Comparison of ENCODE assay signal across 1 fruit fly cellular context in the genomic region with DNA sequence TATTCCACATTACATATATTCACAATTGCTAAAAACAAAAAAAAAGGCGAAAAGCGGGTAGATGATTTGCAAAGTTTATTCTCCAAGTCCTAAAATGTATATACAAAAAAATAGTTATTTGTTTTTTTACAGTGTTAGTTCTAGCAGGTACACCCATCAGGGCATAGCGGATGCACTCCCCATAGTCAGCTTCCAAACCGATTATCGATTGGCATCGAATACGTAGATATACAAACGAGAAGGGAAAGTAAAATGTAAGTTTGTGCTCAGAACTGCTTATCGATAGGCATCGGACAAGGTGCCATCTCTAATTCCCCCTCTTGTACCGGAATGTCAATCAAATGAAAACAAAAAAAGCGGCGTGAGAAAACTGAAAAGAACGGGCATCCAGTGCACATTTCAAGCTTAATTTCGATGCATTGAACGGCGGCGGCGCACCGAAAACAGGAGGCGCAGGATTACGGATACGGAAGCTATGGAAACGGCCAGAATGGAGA.
TF ChIP-seq lines count a peak whose summit lies in the region.

TSS of gene CG5674 (plus strand) at position 309 of the 497 bp plus-strand sequence.

TF ChIP-seq in whole organism, embryonic, 481 proteins besides CTCF, POLR2A, EP300 and RAD21 (continued from another document):
- no peak for TF ChIP-seq CG1603 (tag; optimal IDR thresholded peaks at IDR 0.05; lab: Kevin White, UChicago)
- TF ChIP-seq otp (GFP tag; IDR thresholded peaks at IDR 0.05; lab: Robert Waterston, UW): no peak; the same call in 2 of the 3 replicates
- peak; percentile 20 for TF ChIP-seq Dip3 (GFP tag; optimal IDR thresholded peaks at IDR 0.05; lab: Kevin White, UChicago)
- TF ChIP-seq zfh1 (GFP tag; IDR thresholded peaks at IDR 0.05; lab: Robert Waterston, UW): peak; percentile 66; the same call in 2 of the 3 replicates
- peak; percentile 44; the same call in 3 of the 4 replicates for TF ChIP-seq Gug (GFP tag; IDR thresholded peaks at IDR 0.05; lab: Robert Waterston, UW)
- TF ChIP-seq p53 (GFP tag; optimal IDR thresholded peaks at IDR 0.05; lab: Kevin White, UChicago): peak; percentile 53
- TF ChIP-seq ato (GFP tag; IDR thresholded peaks at IDR 0.05; lab: Robert Waterston, UW; ENCODE audit: partially characterized antibody): peak; percentile 89
- TF ChIP-seq ham (GFP tag; IDR thresholded peaks at IDR 0.05; lab: Robert Waterston, UW): no peak
- TF ChIP-seq slbo (GFP tag; IDR thresholded peaks at IDR 0.05; lab: Robert Waterston, UW): peak; percentile 76
- peak; percentile 43 for TF ChIP-seq ERR (GFP tag; optimal IDR thresholded peaks at IDR 0.05; lab: Kevin White, UChicago)
- TF ChIP-seq Lhr (GFP tag; optimal IDR thresholded peaks at IDR 0.05; lab: Kevin White, UChicago): peak; percentile 92
- peak; percentile 64 for TF ChIP-seq CG12659 (GFP tag; optimal IDR thresholded peaks at IDR 0.05; lab: Kevin White, UChicago)
- TF ChIP-seq CG17359 (tag; optimal IDR thresholded peaks at IDR 0.05; lab: Kevin White, UChicago): no peak
- TF ChIP-seq CG11695 (GFP tag; IDR thresholded peaks at IDR 0.05; lab: Robert Waterston, UW): 0 out of 3 replicates have a peak, but pooled peaks have one; percentile 35
- peak in 1 of 2 experiments; percentile 47 for TF ChIP-seq Hr51 (GFP tag; optimal IDR thresholded peaks at IDR 0.05; lab: Kevin White, UChicago)
- peak; percentile 23; the same call in 1 of the 3 replicates for TF ChIP-seq CG14050 (GFP tag; IDR thresholded peaks at IDR 0.05; lab: Robert Waterston, UW)
- no peak for TF ChIP-seq Dek (tag; optimal IDR thresholded peaks at IDR 0.05; lab: Kevin White, UChicago)
- peak; percentile 52 for TF ChIP-seq CG14441 (GFP tag; IDR thresholded peaks at IDR 0.05; lab: Robert Waterston, UW)
- TF ChIP-seq CG6813 (GFP tag; optimal IDR thresholded peaks at IDR 0.05; lab: Kevin White, UChicago): no peak
- no peak for TF ChIP-seq ac (GFP tag; optimal IDR thresholded peaks at IDR 0.05; lab: Kevin White, UChicago)
- peak; percentile 58 for TF ChIP-seq CG3163 (GFP tag; optimal IDR thresholded peaks at IDR 0.05; lab: Kevin White, UChicago)
- peak; percentile 94 for TF ChIP-seq HLH4C (GFP tag; IDR thresholded peaks at IDR 0.05; lab: Robert Waterston, UW; ENCODE audit: partially characterized antibody)
- peak; percentile 62 for TF ChIP-seq disco-r (GFP tag; optimal IDR thresholded peaks at IDR 0.05; lab: Kevin White, UChicago)
- TF ChIP-seq row (GFP tag; IDR thresholded peaks at IDR 0.05; lab: Robert Waterston, UW): peak; percentile 62; the same call in 2 of the 3 replicates
- peak; percentile 89 for TF ChIP-seq pzg (GFP tag; optimal IDR thresholded peaks at IDR 0.05; lab: Kevin White, UChicago)
- TF ChIP-seq Med (GFP tag; lab: Kevin White, UChicago): no peak
- no peak; the same call in 1 of the 2 replicates for TF ChIP-seq wdn (GFP tag; IDR thresholded peaks at IDR 0.05; lab: Robert Waterston, UW)
- 0 out of 3 replicates have a peak, but pooled peaks have one; percentile 5 for TF ChIP-seq ase (GFP tag; IDR thresholded peaks at IDR 0.05; lab: Robert Waterston, UW)
- peak; percentile 93 for TF ChIP-seq Bgb (GFP tag; IDR thresholded peaks at IDR 0.05; lab: Robert Waterston, UW; ENCODE audit: partially characterized antibody)
- peak; percentile 63 for TF ChIP-seq onecut (GFP tag; IDR thresholded peaks at IDR 0.05; lab: Robert Waterston, UW)
- peak; percentile 86 for TF ChIP-seq CG13287 (GFP tag; IDR thresholded peaks at IDR 0.05; lab: Robert Waterston, UW; ENCODE audit: partially characterized antibody)
- no peak for TF ChIP-seq lbe (GFP tag; optimal IDR thresholded peaks at IDR 0.05; lab: Kevin White, UChicago)
- TF ChIP-seq pb (GFP tag; optimal IDR thresholded peaks at IDR 0.05; lab: Kevin White, UChicago): no peak
- TF ChIP-seq lab (GFP tag; optimal IDR thresholded peaks at IDR 0.05; lab: Kevin White, UChicago): no peak
- TF ChIP-seq gt (GFP tag; IDR thresholded peaks at IDR 0.05; lab: Robert Waterston, UW): no peak
- no peak for TF ChIP-seq CG2678 (tag; optimal IDR thresholded peaks at IDR 0.05; lab: Kevin White, UChicago)
